Fruit fly (Drosophila melanogaster): ENCODE measurements around the gene osp.

DNA sequence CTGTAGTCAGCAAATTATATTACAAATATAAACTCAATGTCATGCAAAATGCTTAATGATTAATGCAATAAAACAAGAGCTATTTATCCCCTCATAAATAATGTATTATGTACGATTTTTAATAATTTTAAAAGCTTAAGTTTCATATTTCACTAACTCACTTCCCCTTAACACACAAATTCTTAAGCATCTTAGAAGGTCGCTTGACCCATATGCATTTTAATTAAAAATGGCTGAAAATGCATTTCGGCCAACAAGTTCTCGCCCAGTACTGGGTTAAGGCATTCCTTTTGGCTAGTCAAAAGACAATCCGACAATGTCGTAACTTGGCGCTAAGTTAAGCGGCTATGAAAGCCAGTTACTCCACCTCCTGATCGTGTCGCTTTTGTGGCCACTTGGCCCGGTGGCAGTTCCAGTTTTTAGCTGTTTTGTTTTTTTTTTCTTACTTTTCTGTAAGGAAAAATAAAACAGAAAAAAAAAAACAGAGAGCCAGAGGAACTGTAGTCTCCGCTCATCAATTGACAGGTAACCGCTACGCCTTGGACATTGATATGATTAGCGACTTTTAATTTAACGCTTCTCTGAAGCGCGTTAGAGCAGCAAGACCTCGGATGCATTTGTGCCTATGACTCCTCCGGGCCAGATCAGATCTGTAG lies 24.1 kb downstream of the osp start:
- TF ChIP-seq CG8478 (optimal IDR thresholded peaks at IDR 0.05) (no peak), EcR (GFP tag; optimal IDR thresholded peaks at IDR 0.05) (no peak), pan (optimal IDR thresholded peaks at IDR 0.05) (no peak), psq (optimal IDR thresholded peaks at IDR 0.05) (no peak), Dll (optimal IDR thresholded peaks at IDR 0.05) (no peak)

Measured in whole organism.